Worm (Caenorhabditis elegans): ENCODE measurements around the gene lipl-3.

Gene lipl-3

ce11 chrV:527602-528001 lies 3.6 kb upstream of the lipl-3 start, which contains the start of gene srw-108:
srw-108 (plus strand) TSS chrV:527902.
- no peak for TF ChIP-seq pha-4 (tag; optimal IDR thresholded peaks at IDR 0.05)

DNA sequence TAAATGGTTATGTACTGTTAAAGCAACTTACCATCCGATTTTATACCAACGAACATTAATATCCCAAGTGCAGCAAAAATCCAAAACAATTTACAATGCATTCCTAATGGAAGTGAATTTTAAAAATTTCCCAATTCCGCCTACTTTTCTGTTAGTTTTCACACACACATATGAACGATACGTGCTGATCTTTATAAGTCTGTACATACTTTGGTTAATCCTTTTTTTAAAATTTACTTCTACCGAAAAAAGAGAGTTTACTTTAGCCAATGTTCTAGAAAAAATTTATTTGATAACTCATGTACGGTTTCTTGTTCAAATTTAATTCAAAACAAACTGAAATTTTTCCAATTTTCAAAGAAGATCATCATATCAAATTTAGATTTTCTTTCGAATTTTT lies 1.0 kb upstream of the lipl-3 start, which contains the start of gene R11G11.16:
TSS of gene R11G11.16 (minus strand) at position 101 of the 400 bp plus-strand sequence.
- TF ChIP-seq lsy-12 (tag; optimal IDR thresholded peaks at IDR 0.05), result no peak

- no peak for TF ChIP-seq nhr-77 (tag; optimal IDR thresholded peaks at IDR 0.05)
- no peak for TF ChIP-seq egl-27 (tag; optimal IDR thresholded peaks at IDR 0.05)
- no peak for TF ChIP-seq nhr-25 (tag; optimal IDR thresholded peaks at IDR 0.05)
- TF ChIP-seq nhr-28 (tag; optimal IDR thresholded peaks at IDR 0.05), result no peak
- TF ChIP-seq sea-2 (GFP tag; optimal IDR thresholded peaks at IDR 0.05), result no peak
- TF ChIP-seq elt-3 (tag; optimal IDR thresholded peaks at IDR 0.05), result no peak
- TF ChIP-seq fkh-10 (GFP tag; optimal IDR thresholded peaks at IDR 0.05), result no peak
- no peak for TF ChIP-seq ama-1 (optimal IDR thresholded peaks at IDR 0.05)
- TF ChIP-seq zag-1 (tag; optimal IDR thresholded peaks at IDR 0.05), result no peak
- TF ChIP-seq ztf-11 (tag; optimal IDR thresholded peaks at IDR 0.05), result no peak
- TF ChIP-seq ZK546.5 (tag; optimal IDR thresholded peaks at IDR 0.05), result no peak
- TF ChIP-seq unc-62 (GFP tag; optimal IDR thresholded peaks at IDR 0.05), result no peak
- TF ChIP-seq eor-1 (tag; optimal IDR thresholded peaks at IDR 0.05), result no peak
- TF ChIP-seq nhr-237 (tag; optimal IDR thresholded peaks at IDR 0.05), result no peak
- TF ChIP-seq nhr-11 (tag; optimal IDR thresholded peaks at IDR 0.05), result no peak
- TF ChIP-seq nhr-76 (tag; optimal IDR thresholded peaks at IDR 0.05), result no peak
- no peak for TF ChIP-seq ztf-4 (tag; optimal IDR thresholded peaks at IDR 0.05)
- TF ChIP-seq egl-5 (tag; optimal IDR thresholded peaks at IDR 0.05), result no peak
- no peak for TF ChIP-seq mdl-1 (tag; optimal IDR thresholded peaks at IDR 0.05)
- no peak for TF ChIP-seq tbx-2 (tag; optimal IDR thresholded peaks at IDR 0.05)
Observed at ce11 chrV:521517-521916, 2.5 kb downstream of the lipl-3 start, which contains the start of gene srw-107. srw-107 (minus strand) TSS chrV:521617.

DNA sequence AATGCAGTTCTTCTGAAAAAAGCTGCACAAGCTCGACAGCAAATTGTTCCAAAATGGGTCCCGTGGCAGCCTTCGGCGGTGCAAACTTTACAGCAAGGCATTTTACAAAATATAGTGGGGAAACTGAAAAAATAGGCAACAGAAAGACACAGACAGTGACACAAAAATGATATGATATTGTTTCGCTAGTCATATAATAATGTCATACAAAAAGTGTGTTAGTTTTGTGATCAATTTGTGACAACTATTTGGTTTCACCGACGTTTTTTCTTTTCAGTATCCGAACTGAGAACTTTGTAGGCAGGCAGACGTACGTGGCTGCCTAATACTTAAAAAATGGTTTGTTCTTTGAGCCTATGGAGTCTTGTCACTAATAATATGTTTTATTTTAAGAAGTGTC lies 4.6 kb downstream of the lipl-3 start, which contains the start of gene nhr-210:
TSS of gene nhr-210 (minus strand) at position 101 of the 400 bp plus-strand sequence.
- TF ChIP-seq elt-2 (tag; optimal IDR thresholded peaks at IDR 0.05) (peak; percentile 13), egl-5 (tag; optimal IDR thresholded peaks at IDR 0.05) (no peak), ama-1 (optimal IDR thresholded peaks at IDR 0.05) (no peak)

ce11 chrV:512420-512819 lies 11.6 kb downstream of the lipl-3 start, which contains the start of gene srh-37:
srh-37 (minus strand) TSS chrV:512520.
- no peak for TF ChIP-seq zag-1 (tag; optimal IDR thresholded peaks at IDR 0.05)
- no peak for TF ChIP-seq elt-3 (tag; optimal IDR thresholded peaks at IDR 0.05)
- no peak for TF ChIP-seq fkh-10 (GFP tag; optimal IDR thresholded peaks at IDR 0.05)
- no peak for TF ChIP-seq ceh-82 (tag; optimal IDR thresholded peaks at IDR 0.05)
- TF ChIP-seq nhr-67 (tag; optimal IDR thresholded peaks at IDR 0.05), result no peak
- no peak for TF ChIP-seq fos-1 (tag; optimal IDR thresholded peaks at IDR 0.05)
- TF ChIP-seq eor-1 (tag; optimal IDR thresholded peaks at IDR 0.05), result no peak
- TF ChIP-seq nhr-43 (tag; optimal IDR thresholded peaks at IDR 0.05; ENCODE audit: poor library complexity, severe bottlenecking), result no peak
- TF ChIP-seq nhr-12 (tag; optimal IDR thresholded peaks at IDR 0.05), result no peak
- TF ChIP-seq egl-27 (tag; optimal IDR thresholded peaks at IDR 0.05), result no peak

DNA sequence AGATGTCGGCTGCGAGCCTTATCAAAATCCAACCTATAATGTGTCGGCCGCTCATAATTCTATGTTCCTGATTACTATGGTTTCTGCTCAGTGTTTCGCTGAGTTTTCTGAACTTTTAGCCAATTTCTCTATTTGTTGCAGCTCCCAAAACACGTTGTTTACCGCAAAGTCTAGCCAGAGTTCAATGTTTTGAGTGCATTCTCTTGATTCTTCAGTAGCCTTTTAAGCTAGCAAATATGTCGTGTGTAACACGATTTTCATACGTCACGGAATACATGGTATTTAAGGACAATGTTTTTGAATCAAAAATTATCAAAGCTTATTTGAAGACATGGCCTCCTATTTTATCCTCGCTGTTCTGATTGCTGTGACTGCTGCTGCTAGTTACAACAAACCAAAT lies 18.8 kb downstream of the lipl-3 start, which contains the start of gene srlf-19:
TSS of gene srlf-19 (plus strand) at position 301 of the 400 bp plus-strand sequence.
- TF ChIP-seq lin-39 (tag; optimal IDR thresholded peaks at IDR 0.05), result no peak

- TF ChIP-seq snpc-4 (tag; optimal IDR thresholded peaks at IDR 0.05) (no peak), egl-5 (tag; optimal IDR thresholded peaks at IDR 0.05) (no peak), ZK546.5 (tag; optimal IDR thresholded peaks at IDR 0.05) (no peak), zag-1 (tag; optimal IDR thresholded peaks at IDR 0.05) (no peak), ama-1 (optimal IDR thresholded peaks at IDR 0.05) (no peak), nhr-12 (tag; optimal IDR thresholded peaks at IDR 0.05) (no peak), pha-4 (tag; optimal IDR thresholded peaks at IDR 0.05) (no peak), daf-12 (tag; optimal IDR thresholded peaks at IDR 0.05) (no peak), nhr-23 (tag; optimal IDR thresholded peaks at IDR 0.05) (no peak), hmg-11 (tag; optimal IDR thresholded peaks at IDR 0.05) (no peak), nhr-25 (tag; optimal IDR thresholded peaks at IDR 0.05) (no peak)
Observed at ce11 chrV:503728-504127, 20.3 kb downstream of the lipl-3 start, which contains the start of gene srlf-35. srlf-35 (plus strand) TSS chrV:504028.

All from whole organism, L3 larva.